Worm (Caenorhabditis elegans): ENCODE data around the gene T16G12.7.

The T16G12.7 gene

ce11 chrIII:10060573-10060972 lies 20.7 kb upstream of the T16G12.7 start, which contains the start of gene T16G12.13:
Gene T16G12.13 (plus strand): TSS chrIII:10060865.
- TF ChIP-seq hlh-15 (tag; optimal IDR thresholded peaks at IDR 0.05) = no peak
- TF ChIP-seq ceh-18 (tag; optimal IDR thresholded peaks at IDR 0.05) = no peak
- TF ChIP-seq ceh-31 (tag; optimal IDR thresholded peaks at IDR 0.05) = no peak
- TF ChIP-seq C08G9.2 (tag; optimal IDR thresholded peaks at IDR 0.05) = no peak
- TF ChIP-seq ceh-22 (tag; optimal IDR thresholded peaks at IDR 0.05) = no peak
- no peak for TF ChIP-seq dve-1 (tag; optimal IDR thresholded peaks at IDR 0.05)
- no peak for TF ChIP-seq pat-9 (tag; optimal IDR thresholded peaks at IDR 0.05)
- TF ChIP-seq ceh-9 (tag; optimal IDR thresholded peaks at IDR 0.05) = no peak
- no peak for TF ChIP-seq sox-2 (GFP tag; IDR thresholded peaks at IDR 0.05)
- no peak for TF ChIP-seq ets-4 (tag; optimal IDR thresholded peaks at IDR 0.05)
- no peak for TF ChIP-seq unc-86 (tag; optimal IDR thresholded peaks at IDR 0.05)
- no peak for TF ChIP-seq pqm-1 (tag; optimal IDR thresholded peaks at IDR 0.05)
- no peak for TF ChIP-seq nfya-1 (tag; optimal IDR thresholded peaks at IDR 0.05)
- TF ChIP-seq hlh-13 (GFP tag; optimal IDR thresholded peaks at IDR 0.05) = no peak
- TF ChIP-seq mec-3 (tag; optimal IDR thresholded peaks at IDR 0.05; ENCODE audit: borderline replicate concordance) = no peak
- TF ChIP-seq syd-9 (tag; optimal IDR thresholded peaks at IDR 0.05) = no peak
- no peak for TF ChIP-seq fkh-6 (tag; optimal IDR thresholded peaks at IDR 0.05)

- TF ChIP-seq ets-4 (tag; optimal IDR thresholded peaks at IDR 0.05) (no peak), ceh-31 (tag; optimal IDR thresholded peaks at IDR 0.05) (no peak)
These were observed 19.1 kb upstream of the T16G12.7 start, which contains the start of gene T16G12.8 for ce11 chrIII:10059002-10059401. Gene T16G12.8 (plus strand): TSS chrIII:10059302.

ce11 chrIII:10057518-10057917 lies 17.6 kb upstream of the T16G12.7 start, which contains the start of gene T16G12.4:
Gene T16G12.4 (plus strand): TSS chrIII:10057818.
- TF ChIP-seq Y22D7AL.16 (tag; optimal IDR thresholded peaks at IDR 0.05) = no peak
- TF ChIP-seq fkh-6 (tag; optimal IDR thresholded peaks at IDR 0.05) = no peak
- no peak for TF ChIP-seq pha-2 (tag; optimal IDR thresholded peaks at IDR 0.05)
- no peak for TF ChIP-seq ceh-9 (tag; optimal IDR thresholded peaks at IDR 0.05)
- no peak for TF ChIP-seq zip-5 (tag; optimal IDR thresholded peaks at IDR 0.05)
- no peak for TF ChIP-seq ceh-19 (GFP tag; optimal IDR thresholded peaks at IDR 0.05)
- no peak for TF ChIP-seq ceh-48 (tag; optimal IDR thresholded peaks at IDR 0.05)
- no peak for TF ChIP-seq ceh-45 (GFP tag; IDR thresholded peaks at IDR 0.05)
- no peak for TF ChIP-seq unc-42 (tag; optimal IDR thresholded peaks at IDR 0.05)
- TF ChIP-seq che-1 (tag; optimal IDR thresholded peaks at IDR 0.05) = no peak
- no peak for TF ChIP-seq K02D7.2 (tag; optimal IDR thresholded peaks at IDR 0.05)

- TF ChIP-seq pag-3 (tag; optimal IDR thresholded peaks at IDR 0.05; ENCODE audit: borderline replicate concordance) = no peak
- no peak for TF ChIP-seq pha-4 (tag; optimal IDR thresholded peaks at IDR 0.05)
- no peak for TF ChIP-seq tbx-2 (tag; optimal IDR thresholded peaks at IDR 0.05)
- no peak for TF ChIP-seq F13H6.1 (tag; optimal IDR thresholded peaks at IDR 0.05)
- TF ChIP-seq dmd-4 (tag; optimal IDR thresholded peaks at IDR 0.05; ENCODE audit: borderline replicate concordance) = no peak
- no peak for TF ChIP-seq ceh-9 (tag; optimal IDR thresholded peaks at IDR 0.05)
- no peak for TF ChIP-seq hlh-8 (tag; optimal IDR thresholded peaks at IDR 0.05)
- TF ChIP-seq tbx-7 (tag; optimal IDR thresholded peaks at IDR 0.05) = no peak
- TF ChIP-seq eyg-1 (tag; optimal IDR thresholded peaks at IDR 0.05) = no peak
- no peak for TF ChIP-seq ref-2 (tag; optimal IDR thresholded peaks at IDR 0.05)
- no peak for TF ChIP-seq T23F11.4 (GFP tag; optimal IDR thresholded peaks at IDR 0.05)
- TF ChIP-seq pqm-1 (tag; optimal IDR thresholded peaks at IDR 0.05) = no peak
- no peak for TF ChIP-seq ceh-24 (tag; optimal IDR thresholded peaks at IDR 0.05)
These were observed 16.1 kb upstream of the T16G12.7 start, which contains the start of gene T16G12.10 for ce11 chrIII:10056033-10056432. Gene T16G12.10 (minus strand): TSS chrIII:10056133.

Data from whole organism, late embryonic.